Fruit fly (Drosophila melanogaster) whole organism, prepupa: ENCODE data around the gene Exd2.

ENCODE experiments used
- Blimp-1 ChIP-seq: fragments of 200-800 bp; sonication (Bioruptor generic); optimal IDR thresholded peaks from 3 replicates; lab custom pipeline; 2017; ENCODE audit warnings: missing biosample characterization, missing genetic modification characterization, mild to moderate bottlenecking, moderate library complexity, missing genetic modification reagents
- CG10631 ChIP-seq: fragments of 200-800 bp; sonication (Bioruptor generic); optimal IDR thresholded peaks from 2 replicates; lab custom pipeline; 2016; ENCODE audit warnings: missing biosample characterization, missing genetic modification characterization
- CG10669 ChIP-seq: fragments of 200-800 bp; sonication (Bioruptor generic); optimal IDR thresholded peaks from 3 replicates; lab custom pipeline; 2018; ENCODE audit warnings: missing biosample characterization, mild to moderate bottlenecking, missing genetic modification characterization, moderate library complexity
- CG11294 ChIP-seq: fragments of 200-800 bp; sonication (Bioruptor generic); IDR thresholded peaks from 2 replicates; pipeline ENCODE4 v1.3.6; 2022; ENCODE audit warnings: missing biosample characterization, missing genetic modification characterization
- CG11762 ChIP-seq: fragments of 200-800 bp; sonication (Bioruptor generic); optimal IDR thresholded peaks from 3 replicates; lab custom pipeline; 2016; ENCODE audit warnings: missing biosample characterization, missing genetic modification characterization; ENCODE audit not compliant: insufficient read depth
- CG11902 ChIP-seq: fragments of 200-800 bp; sonication (Bioruptor generic); optimal IDR thresholded peaks from 3 replicates; lab custom pipeline; 2016; ENCODE audit warnings: missing biosample characterization, missing genetic modification characterization
- CG15336 ChIP-seq: fragments of 200-800 bp; sonication (Bioruptor generic); IDR thresholded peaks from 2 replicates; pipeline ENCODE4 v1.3.6; 2022; ENCODE audit warnings: missing biosample characterization, missing genetic modification characterization
- CG1621 ChIP-seq: fragments of 200-800 bp; sonication (Bioruptor generic); optimal IDR thresholded peaks from 3 replicates; lab custom pipeline; 2018; ENCODE audit warnings: missing biosample characterization, mild to moderate bottlenecking, missing genetic modification characterization
- CG3032 ChIP-seq: fragments of 200-800 bp; optimal IDR thresholded peaks from 2 replicates; lab custom pipeline; 2019; ENCODE audit warnings: missing biosample characterization, mild to moderate bottlenecking, missing genetic modification characterization, moderate library complexity
- CG31627 ChIP-seq: fragments of 200-800 bp; sonication (Bioruptor generic); optimal IDR thresholded peaks from 3 replicates; lab custom pipeline; 2016; ENCODE audit warnings: missing biosample characterization, missing genetic modification characterization
- CG32006 ChIP-seq: fragments of 200-800 bp; sonication (Bioruptor generic); optimal IDR thresholded peaks from 3 replicates; lab custom pipeline; 2017; ENCODE audit warnings: missing biosample characterization, mild to moderate bottlenecking, missing genetic modification characterization
- CG3919 ChIP-seq: fragments of 200-800 bp; sonication (Bioruptor generic); optimal IDR thresholded peaks from 3 replicates; lab custom pipeline; 2016; ENCODE audit warnings: missing biosample characterization, missing genetic modification characterization
- CG6163 ChIP-seq: fragments of 200-800 bp; sonication (Bioruptor generic); IDR thresholded peaks from 3 replicates; pipeline ENCODE4 v1.3.6; 2022; ENCODE audit warnings: missing biosample characterization, missing genetic modification characterization
- CG6276 ChIP-seq: fragments of 200-800 bp; sonication (Bioruptor generic); optimal IDR thresholded peaks from 2 replicates; lab custom pipeline; 2017; ENCODE audit warnings: missing biosample characterization, mild to moderate bottlenecking, missing genetic modification characterization
- CG6792 ChIP-seq: fragments of 200-800 bp; sonication (Bioruptor generic); optimal IDR thresholded peaks from 3 replicates; lab custom pipeline; 2016; ENCODE audit warnings: missing biosample characterization, missing genetic modification characterization
- CG6854 ChIP-seq: fragments of 200-800 bp; sonication (Bioruptor generic); optimal IDR thresholded peaks from 2 replicates; lab custom pipeline; 2017; ENCODE audit warnings: missing biosample characterization, mild to moderate bottlenecking, missing genetic modification characterization
- CG7368 ChIP-seq: fragments of 200-800 bp; sonication (Bioruptor generic); optimal IDR thresholded peaks from 3 replicates; lab custom pipeline; 2016; ENCODE audit warnings: missing biosample characterization, missing genetic modification characterization
- CG8119 ChIP-seq: fragments of 200-800 bp; sonication (Bioruptor generic); IDR thresholded peaks from 3 replicates; pipeline ENCODE4 v1.3.6; 2022; ENCODE audit warnings: missing biosample characterization, missing genetic modification characterization
- CG8319 ChIP-seq: fragments of 200-800 bp; sonication (Bioruptor generic); optimal IDR thresholded peaks from 3 replicates; lab custom pipeline; 2016; ENCODE audit warnings: missing biosample characterization, missing genetic modification characterization
- CG8632 ChIP-seq: fragments of 200-800 bp; sonication (Bioruptor generic); optimal IDR thresholded peaks from 3 replicates; lab custom pipeline; 2016; ENCODE audit warnings: missing biosample characterization, missing genetic modification characterization
- CG9139 ChIP-seq: fragments of 200-800 bp; sonication (Bioruptor generic); optimal IDR thresholded peaks from 3 replicates; lab custom pipeline; 2017; ENCODE audit warnings: missing biosample characterization, mild to moderate bottlenecking, missing genetic modification characterization
- Eip75B ChIP-seq: fragments of 200-800 bp; sonication (Bioruptor generic); optimal IDR thresholded peaks from 3 replicates; lab custom pipeline; 2016; ENCODE audit warnings: missing biosample characterization, missing genetic modification characterization
- Eip78C ChIP-seq: fragments of 200-800 bp; sonication (Bioruptor generic); peaks from one replicate; lab custom pipeline; 2016; ENCODE audit warnings: missing biosample characterization, missing genetic modification characterization
- Ets21C ChIP-seq: fragments of 200-800 bp; sonication (Bioruptor generic); optimal IDR thresholded peaks from 3 replicates; lab custom pipeline; 2016; ENCODE audit warnings: missing biosample characterization, missing genetic modification characterization
- Ets96B ChIP-seq: fragments of 200-800 bp; optimal IDR thresholded peaks from 2 replicates; lab custom pipeline; 2019; ENCODE audit warnings: missing biosample characterization, mild to moderate bottlenecking, missing genetic modification characterization, moderate library complexity
- Gug ChIP-seq: fragments of 200-800 bp; sonication (Bioruptor generic); IDR thresholded peaks from 2 replicates; pipeline ENCODE4 v1.3.6; 2022; ENCODE audit warnings: missing biosample characterization, missing genetic modification characterization
- Hr38 ChIP-seq: sonication (Bioruptor generic); optimal IDR thresholded peaks from 2 replicates; lab custom pipeline; 2016; ENCODE audit warnings: missing biosample characterization, missing genetic modification characterization
- Hr39 ChIP-seq: fragments of 200-800 bp; sonication (Bioruptor generic); optimal IDR thresholded peaks from 2 replicates; lab custom pipeline; 2016; ENCODE audit warnings: missing biosample characterization, missing genetic modification characterization
- Hr4 ChIP-seq: fragments of 200-800 bp; sonication (Bioruptor generic); optimal IDR thresholded peaks from 3 replicates; lab custom pipeline; 2016; ENCODE audit warnings: missing biosample characterization, missing genetic modification characterization
- Lpt ChIP-seq: fragments of 200-800 bp; sonication (Bioruptor generic); optimal IDR thresholded peaks from 3 replicates; lab custom pipeline; 2016; ENCODE audit warnings: missing biosample characterization, missing genetic modification characterization
- Met ChIP-seq: fragments of 200-800 bp; sonication (Bioruptor generic); optimal IDR thresholded peaks from 3 replicates; lab custom pipeline; 2016; ENCODE audit warnings: missing biosample characterization, missing genetic modification characterization
- OdsH ChIP-seq: fragments of 200-800 bp; sonication (Bioruptor generic); optimal IDR thresholded peaks from 3 replicates; lab custom pipeline; 2016; ENCODE audit warnings: missing biosample characterization, missing genetic modification characterization
- Smox ChIP-seq: fragments of 200-800 bp; sonication (Bioruptor generic); optimal IDR thresholded peaks from 3 replicates; lab custom pipeline; 2016; ENCODE audit warnings: missing biosample characterization, missing genetic modification characterization
- Sox102F ChIP-seq: fragments of 200-800 bp; sonication (Bioruptor generic); optimal IDR thresholded peaks from 2 replicates; lab custom pipeline; 2016; ENCODE audit warnings: missing biosample characterization, mild to moderate bottlenecking, missing genetic modification characterization
- Sox14 ChIP-seq: fragments of 200-800 bp; sonication (Bioruptor generic); optimal IDR thresholded peaks from 3 replicates; lab custom pipeline; 2016; ENCODE audit warnings: missing biosample characterization, missing genetic modification characterization
- Sox15 ChIP-seq: fragments of 200-800 bp; sonication (Bioruptor generic); optimal IDR thresholded peaks from 3 replicates; lab custom pipeline; 2016; ENCODE audit warnings: missing biosample characterization, missing genetic modification characterization
- acj6 ChIP-seq: fragments of 200-800 bp; sonication (Bioruptor generic); optimal IDR thresholded peaks from 3 replicates; lab custom pipeline; 2016; ENCODE audit warnings: missing biosample characterization, missing genetic modification characterization
- dac ChIP-seq: fragments of 200-800 bp; sonication (Bioruptor generic); optimal IDR thresholded peaks from 2 replicates; lab custom pipeline; 2017; ENCODE audit warnings: missing biosample characterization, mild to moderate bottlenecking, missing genetic modification characterization
- dsx ChIP-seq: fragments of 200-800 bp; optimal IDR thresholded peaks from 3 replicates; lab custom pipeline; 2019; ENCODE audit warnings: missing biosample characterization, mild to moderate bottlenecking, missing genetic modification characterization, moderate library complexity; ENCODE audit not compliant: poor library complexity, severe bottlenecking
- eg ChIP-seq: fragments of 200-800 bp; sonication (Bioruptor generic); IDR thresholded peaks from 3 replicates; pipeline ENCODE4 v1.3.6; 2022; ENCODE audit warnings: missing biosample characterization, missing genetic modification characterization
- esn ChIP-seq: fragments of 200-800 bp; sonication (Bioruptor generic); optimal IDR thresholded peaks from 2 replicates; lab custom pipeline; 2016; ENCODE audit warnings: missing biosample characterization, mild to moderate bottlenecking, missing genetic modification characterization, moderate library complexity
- fd85E ChIP-seq: fragments of 200-800 bp; sonication (Bioruptor generic); optimal IDR thresholded peaks from 3 replicates; lab custom pipeline; 2016; ENCODE audit warnings: missing biosample characterization, missing genetic modification characterization
- lz ChIP-seq: fragments of 200-800 bp; sonication (Bioruptor generic); optimal IDR thresholded peaks from 3 replicates; lab custom pipeline; 2016; ENCODE audit warnings: missing biosample characterization, missing genetic modification characterization
- net ChIP-seq: fragments of 200-800 bp; sonication (Bioruptor generic); optimal IDR thresholded peaks from 3 replicates; lab custom pipeline; 2016; ENCODE audit warnings: missing biosample characterization, missing genetic modification characterization
- salr ChIP-seq, 2 experiments: fragments of 200-800 bp; sonication (Bioruptor generic); optimal IDR thresholded peaks; 3 replicates each; lab custom pipeline; 2016 to 2018; ENCODE audit warnings: missing biosample characterization in 2 of 2, missing genetic modification characterization in 2 of 2, mild to moderate bottlenecking in 1 of 2
- svp ChIP-seq: fragments of 200-800 bp; sonication (Bioruptor generic); peaks from one replicate; lab custom pipeline; 2016; ENCODE audit warnings: missing biosample characterization, missing genetic modification characterization
- topi ChIP-seq: fragments of 200-800 bp; sonication (Bioruptor generic); optimal IDR thresholded peaks from 3 replicates; lab custom pipeline; 2016; ENCODE audit warnings: missing biosample characterization, missing genetic modification characterization
- vri ChIP-seq: fragments of 200-800 bp; sonication (Bioruptor generic); optimal IDR thresholded peaks from 3 replicates; lab custom pipeline; 2016; ENCODE audit warnings: missing biosample characterization, mild to moderate bottlenecking, missing genetic modification characterization

Gene Exd2

dm6 chr3R:11429814-11430213 is 5.7 kb downstream of the Exd2 start, which contains the start of gene Dtd:
TSS of gene Dtd (plus strand) at chr3R:11430061.
- TF ChIP-seq CG1621 (tag; lab: Kevin White, UChicago): no peak
- TF ChIP-seq CG6276 (GFP tag; lab: Kevin White, UChicago): no peak
- no peak for TF ChIP-seq CG7368
- no peak for TF ChIP-seq CG11762 (GFP tag; lab: Kevin White, UChicago)
- no peak for TF ChIP-seq CG11902
- no peak for TF ChIP-seq esn (GFP tag; lab: Kevin White, UChicago)
- TF ChIP-seq Ets96B (tag; lab: Kevin White, UChicago): no peak
- no peak for TF ChIP-seq CG6163 (GFP tag; lab: Robert Waterston, UW)
- no peak for TF ChIP-seq Smox
- no peak for TF ChIP-seq dsx (GFP tag; lab: Kevin White, UChicago)
- no peak for TF ChIP-seq CG11294
- no peak for TF ChIP-seq Hr38 (GFP tag; lab: Kevin White, UChicago)
- TF ChIP-seq CG15336 (GFP tag; lab: Robert Waterston, UW): no peak
- TF ChIP-seq Gug (GFP tag; lab: Robert Waterston, UW): no peak

DNA sequence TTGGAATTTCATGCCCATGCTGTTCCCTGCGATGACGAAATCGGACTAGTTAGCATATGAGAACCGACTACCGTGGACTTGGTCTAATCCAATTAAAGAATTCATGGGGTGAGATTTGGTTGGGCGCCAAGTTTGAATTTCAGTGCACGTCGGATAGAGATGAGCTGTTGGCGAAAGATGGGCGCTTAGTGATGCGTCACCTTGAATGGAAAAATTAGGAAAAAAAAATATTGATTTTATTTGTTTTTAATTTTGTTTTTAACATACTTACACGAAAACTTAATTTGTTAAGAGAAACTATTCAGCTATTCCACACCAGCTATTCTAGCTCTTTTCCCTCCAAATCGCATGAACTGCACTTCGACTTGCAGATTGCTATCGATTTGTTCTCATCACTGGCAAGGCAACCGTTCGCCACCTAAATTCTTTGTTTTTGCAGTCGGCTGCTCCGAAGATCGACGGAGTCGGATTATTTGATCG is 13.8 kb downstream of the Exd2 start, which contains the start of the genes ninaG and Sptz:
Gene ninaG, minus strand, starts transcription at position 51 of the 480 bp plus-strand sequence.
Gene Sptz, plus strand, starts transcription at position 450 of the 480 bp plus-strand sequence.
- peak; percentile 94 for TF ChIP-seq OdsH (GFP tag; lab: Kevin White, UChicago)
- peak; percentile 97 for TF ChIP-seq Hr39 (GFP tag; lab: Kevin White, UChicago)
- TF ChIP-seq Hr4: no peak
- peak; percentile 91 for TF ChIP-seq CG6792 (GFP tag; lab: Kevin White, UChicago)
- no peak for TF ChIP-seq CG10669
- TF ChIP-seq dsx (GFP tag; lab: Kevin White, UChicago): no peak
- peak; percentile 94 for TF ChIP-seq CG10631 (GFP tag; lab: Kevin White, UChicago)
- TF ChIP-seq eg (GFP tag; lab: Robert Waterston, UW): peak; percentile 92
- peak; percentile 89 for TF ChIP-seq CG8319
- peak; percentile 89 for TF ChIP-seq dac
- TF ChIP-seq Gug (GFP tag; lab: Robert Waterston, UW): peak; percentile 94
- TF ChIP-seq Met: no peak
- peak; percentile 98 for TF ChIP-seq svp (GFP tag; lab: Kevin White, UChicago)
- peak; percentile 97 for TF ChIP-seq lz
- peak; percentile 93 for TF ChIP-seq CG6163 (GFP tag; lab: Robert Waterston, UW)
- TF ChIP-seq CG9139: no peak
- peak; percentile 91 for TF ChIP-seq Eip75B (GFP tag; lab: Kevin White, UChicago)
- TF ChIP-seq fd85E (GFP tag; lab: Kevin White, UChicago): no peak
- TF ChIP-seq CG3919 (GFP tag; lab: Kevin White, UChicago): peak; percentile 93
- TF ChIP-seq salr (GFP tag; optimal IDR thresholded peaks at IDR 0.05; lab: Kevin White, UChicago): peak in 1 of 2 experiments; percentile 78
- TF ChIP-seq Smox: peak; percentile 93
- peak; percentile 88 for TF ChIP-seq CG8119 (GFP tag; lab: Robert Waterston, UW)
- TF ChIP-seq CG1621 (tag; lab: Kevin White, UChicago): peak; percentile 85
- TF ChIP-seq Ets21C (GFP tag; lab: Kevin White, UChicago): peak; percentile 96
- peak; percentile 95 for TF ChIP-seq esn (GFP tag; lab: Kevin White, UChicago)
- peak; percentile 89 for TF ChIP-seq CG3032
- peak; percentile 98 for TF ChIP-seq Eip78C
- peak; percentile 93 for TF ChIP-seq topi
- TF ChIP-seq CG11762 (GFP tag; lab: Kevin White, UChicago): peak; percentile 81
- peak; percentile 85 for TF ChIP-seq CG8632
- TF ChIP-seq Sox14 (GFP tag; lab: Kevin White, UChicago): peak; percentile 98
- peak; percentile 76 for TF ChIP-seq Blimp-1 (GFP tag; lab: Kevin White, UChicago)
- peak; percentile 90 for TF ChIP-seq CG11294
- no peak for TF ChIP-seq vri (GFP tag; lab: Kevin White, UChicago)
- TF ChIP-seq Sox102F (GFP tag; lab: Kevin White, UChicago): peak; percentile 88
- TF ChIP-seq CG32006 (GFP tag; lab: Kevin White, UChicago): peak; percentile 93
- peak; percentile 94 for TF ChIP-seq Sox15 (GFP tag; lab: Kevin White, UChicago)
- peak; percentile 98 for TF ChIP-seq CG31627 (GFP tag; lab: Kevin White, UChicago)
- peak; percentile 69 for TF ChIP-seq CG6854 (GFP tag; lab: Kevin White, UChicago)
- peak; percentile 88 for TF ChIP-seq net (GFP tag; lab: Kevin White, UChicago)
- peak; percentile 96 for TF ChIP-seq acj6
- TF ChIP-seq Ets96B (tag; lab: Kevin White, UChicago): peak; percentile 88
- TF ChIP-seq Lpt (GFP tag; lab: Kevin White, UChicago): peak; percentile 87
- TF ChIP-seq CG11902: peak; percentile 93
- TF ChIP-seq CG7368: no peak
